Fruit fly (Drosophila melanogaster) whole organism, embryonic: ENCODE data around the gene CG17450.

ENCODE experiments used
- CG16779 ChIP-seq: fragments of 200-800 bp; sonication (Bioruptor generic); IDR thresholded peaks from 2 replicates; pipeline ENCODE4 v1.3.6; 2022; ENCODE audit warnings: missing biosample characterization, missing genetic modification characterization
- CG6175 ChIP-seq: fragments of 200-800 bp; sonication (Bioruptor generic); IDR thresholded peaks from 3 replicates; pipeline ENCODE4 v1.3.6; 2022; ENCODE audit warnings: missing biosample characterization, missing genetic modification characterization
- Neu2 ChIP-seq: fragments of 200-800 bp; sonication (Bioruptor generic); optimal IDR thresholded peaks from 3 replicates; lab custom pipeline; 2016; ENCODE audit warnings: missing biosample characterization, missing genetic modification characterization, borderline replicate concordance
- Sox100B ChIP-seq: fragments of 200-800 bp; sonication (Bioruptor generic); optimal IDR thresholded peaks from 3 replicates; lab custom pipeline; 2018; ENCODE audit warnings: missing biosample characterization, mild to moderate bottlenecking, missing genetic modification characterization
- Vsx1 ChIP-seq: fragments of 200-800 bp; sonication (Bioruptor generic); optimal IDR thresholded peaks from 2 replicates; lab custom pipeline; 2017; ENCODE audit warnings: missing biosample characterization, mild to moderate bottlenecking, missing genetic modification characterization, missing genetic modification reagents

dm6 chrX:21567793-21568192 lies 40.9 kb downstream of the CG17450 start:
- TF ChIP-seq Neu2 (GFP tag; lab: Kevin White, UChicago) (no peak), Vsx1 (GFP tag; lab: Kevin White, UChicago) (no peak), CG16779 (no peak), Sox100B (GFP tag; lab: Kevin White, UChicago) (no peak), CG6175 (GFP tag; lab: Robert Waterston, UW) (no peak)
